Worm (Caenorhabditis elegans) whole organism, L1 larva: ENCODE data around the gene prp-9.

Experiments used
- C04F5.9 ChIP-seq: sonication (generic microtip); optimal IDR thresholded peaks from 2 replicates; lab custom pipeline; 2016; ENCODE audit warnings: missing genetic modification characterization, missing compliant biosample characterization
- C34B4.2 ChIP-seq: sonication (generic microtip); optimal IDR thresholded peaks from 2 replicates; lab custom pipeline; 2017; ENCODE audit warnings: mild to moderate bottlenecking, missing genetic modification characterization, missing compliant biosample characterization
- Y116A8C.19 ChIP-seq: sonication (generic microtip); optimal IDR thresholded peaks from 2 replicates; lab custom pipeline; 2016; ENCODE audit warnings: missing compliant biosample characterization, missing genetic modification characterization, borderline replicate concordance
- aha-1 ChIP-seq: fragments of 150-350 bp; optimal IDR thresholded peaks from 2 replicates; lab custom pipeline; 2014; ENCODE audit warnings: missing biosample characterization, missing genetic modification characterization
- alr-1 ChIP-seq: fragments of 200-800 bp; sonication (Bioruptor generic); optimal IDR thresholded peaks from 2 replicates; lab custom pipeline; 2018; ENCODE audit warnings: borderline replicate concordance, mild to moderate bottlenecking, missing genetic modification characterization, missing compliant biosample characterization
- blmp-1 ChIP-seq: fragments of 150-350 bp; optimal IDR thresholded peaks from 2 replicates; lab custom pipeline; 2014; ENCODE audit warnings: missing biosample characterization, missing genetic modification characterization
- ceh-63 ChIP-seq: fragments of 200-800 bp; sonication (Bioruptor generic); optimal IDR thresholded peaks from 2 replicates; lab custom pipeline; 2018; ENCODE audit warnings: mild to moderate bottlenecking, missing genetic modification characterization, missing compliant biosample characterization
- ceh-82 ChIP-seq, 3 experiments: fragments of 150-350 bp in 1 of 3; sonication (generic microtip) in 2 of 3; optimal IDR thresholded peaks; 2 replicates each; lab custom pipeline; 2014 to 2017; ENCODE audit warnings: missing biosample characterization in 3 of 3, missing genetic modification characterization in 3 of 3
- ceh-88 ChIP-seq: fragments of 200-800 bp; sonication (Bioruptor generic); IDR thresholded peaks from 2 replicates; pipeline ENCODE4 v1.3.6; 2022; ENCODE audit warnings: missing genetic modification characterization, missing compliant biosample characterization
- dsc-1 ChIP-seq: sonication (generic microtip); optimal IDR thresholded peaks from 2 replicates; lab custom pipeline; 2016; ENCODE audit warnings: mild to moderate bottlenecking, missing genetic modification characterization, missing compliant biosample characterization
- efl-1 ChIP-seq, 4 experiments: fragments of 150-350 bp; optimal IDR thresholded peaks in 3 of 4; peaks in 1 of 4; 1 replicate in 1 of 4; 2 replicates in 3 of 4; lab custom pipeline; 2014; ENCODE audit warnings: missing biosample characterization in 2 of 4, missing genetic modification characterization in 2 of 4, missing genetic modification reagents in 2 of 4
- egl-27 ChIP-seq, 2 experiments: fragments of 150-350 bp in 1 of 2; sonication (generic microtip); optimal IDR thresholded peaks; 3 replicates each; lab custom pipeline; 2017 to 2018; ENCODE audit warnings: missing biosample characterization in 2 of 2, missing genetic modification characterization in 2 of 2, missing genetic modification reagents in 2 of 2
- elt-2 ChIP-seq: sonication (generic microtip); optimal IDR thresholded peaks from 2 replicates; lab custom pipeline; 2016; ENCODE audit warnings: missing genetic modification characterization, mild to moderate bottlenecking, inconsistent platforms, missing compliant biosample characterization, missing genetic modification reagents
- ets-5 ChIP-seq: fragments of 200-800 bp; sonication (Bioruptor generic); IDR thresholded peaks from 2 replicates; pipeline ENCODE4 v1.3.6; 2022; ENCODE audit warnings: missing genetic modification characterization, missing compliant biosample characterization
- fkh-10 ChIP-seq: sonication (generic microtip); optimal IDR thresholded peaks from 2 replicates; lab custom pipeline; 2017; ENCODE audit warnings: missing biosample characterization, missing genetic modification reagents, missing genetic modification characterization
- fkh-4 ChIP-seq: sonication (generic microtip); optimal IDR thresholded peaks from 2 replicates; lab custom pipeline; 2016; ENCODE audit warnings: missing compliant biosample characterization, missing genetic modification characterization, borderline replicate concordance
- fos-1 ChIP-seq: fragments of 150-350 bp; optimal IDR thresholded peaks from 2 replicates; lab custom pipeline; 2014; ENCODE audit warnings: missing biosample characterization, missing genetic modification characterization
- irx-1 ChIP-seq: sonication (generic microtip); optimal IDR thresholded peaks from 2 replicates; lab custom pipeline; 2016; ENCODE audit warnings: missing genetic modification characterization, missing compliant biosample characterization
- isw-1 ChIP-seq: fragments of 200-800 bp; sonication (Bioruptor generic); IDR thresholded peaks from 2 replicates; pipeline ENCODE4 v1.3.6; 2022; ENCODE audit warnings: missing genetic modification characterization, missing compliant biosample characterization
- lin-13 ChIP-seq: fragments of 150-350 bp; optimal IDR thresholded peaks from 2 replicates; lab custom pipeline; 2014; ENCODE audit warnings: missing biosample characterization, missing genetic modification reagents, missing genetic modification characterization
- lin-14 ChIP-seq: fragments of 200-800 bp; sonication (Bioruptor generic); optimal IDR thresholded peaks from 2 replicates; lab custom pipeline; 2018; ENCODE audit warnings: mild to moderate bottlenecking, missing genetic modification characterization, moderate library complexity, missing compliant biosample characterization
- lin-15B ChIP-seq: fragments of 150-350 bp; sonication (generic microtip); optimal IDR thresholded peaks from 3 replicates; lab custom pipeline; 2014; ENCODE audit warnings: missing biosample characterization, missing genetic modification characterization
- lin-35 ChIP-seq, 2 experiments: fragments of 150-350 bp; optimal IDR thresholded peaks; 2 replicates each; lab custom pipeline; 2014; ENCODE audit warnings: missing biosample characterization in 2 of 2, missing genetic modification characterization in 2 of 2, missing genetic modification reagents in 2 of 2
- lin-39 ChIP-seq: fragments of 150-350 bp; optimal IDR thresholded peaks from 2 replicates; lab custom pipeline; 2014; ENCODE audit warnings: missing biosample characterization, missing genetic modification reagents, missing genetic modification characterization
- mdl-1 ChIP-seq, 2 experiments: fragments of 150-350 bp; optimal IDR thresholded peaks; 2 replicates each; lab custom pipeline; 2014 to 2017; ENCODE audit warnings: missing biosample characterization in 2 of 2, missing genetic modification characterization in 2 of 2, inconsistent platforms in 1 of 2
- mef-2 ChIP-seq: fragments of 150-350 bp; optimal IDR thresholded peaks from 2 replicates; lab custom pipeline; 2014; ENCODE audit warnings: missing biosample characterization, missing genetic modification characterization
- mep-1 ChIP-seq: fragments of 150-350 bp; optimal IDR thresholded peaks from 2 replicates; lab custom pipeline; 2014; ENCODE audit warnings: missing biosample characterization, missing genetic modification characterization
- nhr-11 ChIP-seq: fragments of 150-350 bp; optimal IDR thresholded peaks from 2 replicates; lab custom pipeline; 2014; ENCODE audit warnings: missing biosample characterization, missing genetic modification characterization
- nhr-20 ChIP-seq: sonication (generic microtip); optimal IDR thresholded peaks from 2 replicates; lab custom pipeline; 2016; ENCODE audit warnings: mild to moderate bottlenecking, missing genetic modification characterization, missing compliant biosample characterization
- nhr-28 ChIP-seq: fragments of 150-350 bp; optimal IDR thresholded peaks from 2 replicates; lab custom pipeline; 2014; ENCODE audit warnings: missing biosample characterization, missing genetic modification characterization
- nhr-47 ChIP-seq: sonication (generic microtip); optimal IDR thresholded peaks from 2 replicates; lab custom pipeline; 2016; ENCODE audit warnings: mild to moderate bottlenecking, missing genetic modification characterization, moderate library complexity, missing compliant biosample characterization
- nhr-77 ChIP-seq: fragments of 150-350 bp; optimal IDR thresholded peaks from 2 replicates; lab custom pipeline; 2014; ENCODE audit warnings: missing biosample characterization, missing genetic modification characterization
- nhr-84 ChIP-seq: sonication (generic microtip); optimal IDR thresholded peaks from 2 replicates; lab custom pipeline; 2017; ENCODE audit warnings: missing biosample characterization, missing genetic modification characterization
- nhr-85 ChIP-seq: sonication (generic microtip); peaks from one replicate; lab custom pipeline; 2016; ENCODE audit warnings: missing genetic modification characterization, inconsistent platforms, missing compliant biosample characterization
- pag-3 ChIP-seq: sonication (generic microtip); optimal IDR thresholded peaks from 2 replicates; lab custom pipeline; 2017; ENCODE audit warnings: missing genetic modification characterization, mild to moderate bottlenecking, missing compliant biosample characterization, antibody characterized with exemption, borderline replicate concordance; ENCODE audit not compliant: insufficient read depth
- pax-3 ChIP-seq: fragments of 200-800 bp; sonication (Bioruptor generic); optimal IDR thresholded peaks from 2 replicates; lab custom pipeline; 2018; ENCODE audit warnings: mild to moderate bottlenecking, missing genetic modification characterization, moderate library complexity, missing compliant biosample characterization
- skn-1 ChIP-seq: fragments of 150-350 bp; optimal IDR thresholded peaks from 2 replicates; lab custom pipeline; 2014; ENCODE audit warnings: missing biosample characterization, missing genetic modification characterization
- snpc-4 ChIP-seq: fragments of 150-350 bp; optimal IDR thresholded peaks from 2 replicates; lab custom pipeline; 2014; ENCODE audit warnings: missing biosample characterization, missing genetic modification characterization
- snu-23 ChIP-seq: sonication (generic microtip); optimal IDR thresholded peaks from 2 replicates; lab custom pipeline; 2016; ENCODE audit warnings: missing genetic modification characterization, missing compliant biosample characterization
- sox-4 ChIP-seq: sonication (generic microtip); optimal IDR thresholded peaks from 2 replicates; lab custom pipeline; 2016; ENCODE audit warnings: missing genetic modification characterization, missing compliant biosample characterization
- sup-37 ChIP-seq: fragments of 200-800 bp; sonication (Bioruptor generic); optimal IDR thresholded peaks from 2 replicates; lab custom pipeline; 2018; ENCODE audit warnings: mild to moderate bottlenecking, missing genetic modification characterization, missing compliant biosample characterization
- swsn-7 ChIP-seq: sonication (generic microtip); optimal IDR thresholded peaks from 2 replicates; lab custom pipeline; 2016; ENCODE audit warnings: missing genetic modification characterization, missing compliant biosample characterization
- tlp-1 ChIP-seq: fragments of 150-350 bp; optimal IDR thresholded peaks from 2 replicates; lab custom pipeline; 2014; ENCODE audit warnings: missing biosample characterization, missing genetic modification characterization
- unc-130 ChIP-seq: fragments of 150-350 bp; optimal IDR thresholded peaks from 2 replicates; lab custom pipeline; 2017; ENCODE audit warnings: missing biosample characterization, missing genetic modification characterization, inconsistent platforms
- unc-30 ChIP-seq: sonication (generic microtip); optimal IDR thresholded peaks from 2 replicates; lab custom pipeline; 2017; ENCODE audit warnings: missing biosample characterization, missing genetic modification characterization
- unc-98 ChIP-seq: fragments of 200-800 bp; sonication (Bioruptor generic); IDR thresholded peaks from 2 replicates; pipeline ENCODE4 v1.3.6; 2022; ENCODE audit warnings: missing genetic modification characterization, missing compliant biosample characterization
- vab-15 ChIP-seq: sonication (generic microtip); optimal IDR thresholded peaks from 2 replicates; lab custom pipeline; 2017; ENCODE audit warnings: missing genotype, mild to moderate bottlenecking, missing genetic modification characterization, missing compliant biosample characterization
- xbp-1 ChIP-seq: sonication (generic microtip); optimal IDR thresholded peaks from 2 replicates; lab custom pipeline; 2016; ENCODE audit warnings: missing genetic modification characterization, missing compliant biosample characterization
- ztf-11 ChIP-seq, 2 experiments: sonication (generic microtip); optimal IDR thresholded peaks; 2 replicates each; lab custom pipeline; 2016 to 2017; ENCODE audit warnings: missing genetic modification characterization in 2 of 2, missing biosample characterization in 1 of 2, missing compliant biosample characterization in 1 of 2
- ztf-4 ChIP-seq: fragments of 150-350 bp; optimal IDR thresholded peaks from 2 replicates; lab custom pipeline; 2014; ENCODE audit warnings: missing biosample characterization, missing genetic modification characterization

prp-9 gene

ce11 chrII:8562002-8562401 lies 36.8 kb upstream of the prp-9 start, which contains the start of gene F54C9.14:
Gene F54C9.14, plus strand, starts transcription at chrII:8562302.
- TF ChIP-seq egl-27 (tag; optimal IDR thresholded peaks at IDR 0.05; lab: Kevin White, UChicago) (no peak), nhr-85 (tag; lab: Kevin White, UChicago) (peak; percentile 25)

DNA sequence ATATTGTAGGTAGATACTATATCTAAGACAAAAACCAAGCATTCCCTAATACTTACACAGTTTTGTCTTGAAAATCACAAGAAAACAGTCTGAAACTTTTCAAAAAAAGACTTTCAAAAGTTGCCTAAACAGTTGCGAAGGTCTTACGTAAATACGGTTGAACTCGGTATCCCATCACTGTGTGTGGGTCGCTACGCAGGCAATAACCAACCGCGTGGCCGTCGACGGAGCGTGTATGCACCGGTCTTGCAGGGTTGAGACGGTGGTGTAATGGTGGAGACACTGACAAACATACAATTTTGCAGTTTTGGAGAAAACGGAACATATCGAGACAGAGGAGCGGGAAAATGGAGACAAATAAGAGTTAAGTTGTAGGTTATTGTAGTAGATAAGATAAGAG lies 36.0 kb upstream of the prp-9 start, which contains the start of gene iff-2:
Gene iff-2, minus strand, starts transcription at position 141 of the 400 bp plus-strand sequence.
- peak; percentile 99 for TF ChIP-seq vab-15 (tag; lab: Kevin White, UChicago)
- peak; percentile 97 for TF ChIP-seq ceh-88
- peak; percentile 94 for TF ChIP-seq elt-2
- peak; percentile 65 for TF ChIP-seq C34B4.2
- TF ChIP-seq Y116A8C.19 (tag; lab: Kevin White, UChicago): no peak
- TF ChIP-seq pax-3 (tag; lab: Kevin White, UChicago): peak; percentile 98
- TF ChIP-seq nhr-28: no peak
- TF ChIP-seq xbp-1 (tag; lab: Kevin White, UChicago): peak; percentile 99
- TF ChIP-seq lin-39 (tag; lab: Kevin White, UChicago): peak; percentile 93
- peak; percentile 98 for TF ChIP-seq aha-1 (tag; lab: Kevin White, UChicago)
- TF ChIP-seq mep-1: peak; percentile 99
- peak; percentile 99 for TF ChIP-seq fkh-10 (GFP tag; lab: Kevin White, UChicago)
- no peak for TF ChIP-seq tlp-1 (tag; lab: Kevin White, UChicago)
- TF ChIP-seq sup-37 (GFP tag; lab: Kevin White, UChicago): peak; percentile 94
- TF ChIP-seq lin-13 (GFP tag; lab: Kevin White, UChicago): peak; percentile 100
- peak; percentile 90 for TF ChIP-seq snpc-4 (tag; lab: Kevin White, UChicago)
- no peak for TF ChIP-seq nhr-84
- peak; percentile 97 to 99 for TF ChIP-seq lin-35 (GFP tag; optimal IDR thresholded peaks at IDR 0.05; lab: Kevin White, UChicago)
- peak; percentile 95 for TF ChIP-seq sox-4 (tag; lab: Kevin White, UChicago)
- TF ChIP-seq ceh-63 (GFP tag; lab: Kevin White, UChicago): no peak
- peak; percentile 100 for TF ChIP-seq snu-23
- TF ChIP-seq unc-30 (tag; lab: Kevin White, UChicago): no peak
- peak; percentile 97 for TF ChIP-seq mef-2 (tag; lab: Kevin White, UChicago)
- 0 out of 2 replicates have a peak, but pooled peaks have one; percentile 14 for TF ChIP-seq ets-5 (GFP tag; lab: Robert Waterston, UW)
- TF ChIP-seq unc-130 (tag; lab: Kevin White, UChicago): peak; percentile 99
- peak; percentile 99 for TF ChIP-seq swsn-7 (tag; lab: Kevin White, UChicago)
- TF ChIP-seq unc-98 (GFP tag; lab: Robert Waterston, UW): peak; percentile 83; the same call in 1 of the 2 replicates
- TF ChIP-seq nhr-11: peak; percentile 93
- TF ChIP-seq mdl-1 (tag; optimal IDR thresholded peaks at IDR 0.05; lab: Kevin White, UChicago): peak; percentile 90 to 100
- TF ChIP-seq pag-3: peak; percentile 69
- TF ChIP-seq nhr-20: peak; percentile 100
- peak; percentile 100 for TF ChIP-seq lin-14 (GFP tag; lab: Kevin White, UChicago)
- peak in 1 of 2 experiments; percentile 96 for TF ChIP-seq ztf-11 (tag; optimal IDR thresholded peaks at IDR 0.05; lab: Kevin White, UChicago)
- peak; percentile 97 for TF ChIP-seq fos-1 (tag; lab: Kevin White, UChicago)
- TF ChIP-seq ceh-82 (tag; optimal IDR thresholded peaks at IDR 0.05; lab: Kevin White, UChicago): peak; percentile 99
- peak; percentile 98 for TF ChIP-seq efl-1 (optimal IDR thresholded peaks at IDR 0.05; lab: Kevin White, UChicago)
- TF ChIP-seq efl-1 (GFP tag; optimal IDR thresholded peaks at IDR 0.05 in 1 of 2; lab: Kevin White, UChicago): peak; percentile 91 to 100
- TF ChIP-seq C04F5.9 (tag; lab: Kevin White, UChicago): peak; percentile 98
- peak; percentile 71 for TF ChIP-seq fkh-4 (tag; lab: Kevin White, UChicago)
- peak; percentile 99 for TF ChIP-seq isw-1
- peak; percentile 99 for TF ChIP-seq ztf-4 (tag; lab: Kevin White, UChicago)
- peak; percentile 100 for TF ChIP-seq nhr-77
- peak; percentile 99 for TF ChIP-seq nhr-47 (tag; lab: Kevin White, UChicago)
- no peak for TF ChIP-seq alr-1
- TF ChIP-seq blmp-1: peak; percentile 97
- peak; percentile 100 for TF ChIP-seq lin-15B (tag; lab: Kevin White, UChicago)
- peak; percentile 98 for TF ChIP-seq skn-1 (tag; lab: Kevin White, UChicago)
- TF ChIP-seq irx-1 (tag; lab: Kevin White, UChicago): peak; percentile 96
- TF ChIP-seq nhr-85 (tag; lab: Kevin White, UChicago): peak; percentile 100
- TF ChIP-seq dsc-1 (tag; lab: Kevin White, UChicago): peak; percentile 99
- peak; percentile 90 to 96 for TF ChIP-seq egl-27 (tag; optimal IDR thresholded peaks at IDR 0.05; lab: Kevin White, UChicago)
